Fruit fly (Drosophila melanogaster): Measurements from ENCODE around the gene CG5191.

DNA sequence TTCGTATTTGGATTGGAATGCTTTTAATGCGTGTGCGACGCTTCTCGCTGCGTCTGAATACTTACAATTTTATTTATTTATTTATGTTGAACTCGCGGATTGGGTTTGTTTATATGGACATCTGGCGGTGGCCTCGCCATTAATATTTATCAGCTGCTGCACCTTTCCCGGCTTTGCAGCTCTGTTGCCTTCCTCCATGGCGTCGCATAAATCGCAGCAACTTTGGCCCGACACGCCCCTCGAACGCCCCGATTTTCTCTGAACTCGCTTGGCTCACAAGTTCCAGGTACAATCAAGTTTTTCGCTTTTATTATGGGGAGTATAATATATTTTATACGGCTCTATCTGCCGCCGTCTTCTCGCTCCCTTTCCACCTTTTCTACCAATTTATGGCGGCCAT, 39.4 kb downstream of the CG5191 start:
- no peak for TF ChIP-seq bab1 (GFP tag; optimal IDR thresholded peaks at IDR 0.05)
- TF ChIP-seq CG7045 (GFP tag; optimal IDR thresholded peaks at IDR 0.05): no peak

Measured in whole organism, adult.